Worm (Caenorhabditis elegans) whole organism, midembryonic: ENCODE data around the gene col-113.

Source experiments
- flt-1 ChIP-seq: fragments of 200-800 bp; sonication (Bioruptor generic); IDR thresholded peaks from 2 replicates; pipeline ENCODE4 v1.3.6; 2022; ENCODE audit warnings: missing genetic modification characterization, missing compliant biosample characterization
- klf-2 ChIP-seq: fragments of 200-800 bp; sonication (Bioruptor generic); conservative IDR thresholded peaks from 2 replicates; pipeline ENCODE4 v1.3.6; 2022; ENCODE audit warnings: missing genetic modification reagents, missing genetic modification characterization, missing compliant biosample characterization
- med-1 ChIP-seq: sonication (generic microtip); optimal IDR thresholded peaks from 2 replicates; lab custom pipeline; 2017; ENCODE audit warnings: missing genetic modification characterization, mild to moderate bottlenecking, missing compliant biosample characterization, antibody characterized with exemption, missing genetic modification reagents; ENCODE audit not compliant: insufficient read depth
- ref-1 ChIP-seq: fragments of 200-800 bp; sonication (Bioruptor generic); conservative IDR thresholded peaks from 2 replicates; pipeline ENCODE4 v1.3.6; 2022; ENCODE audit warnings: missing genetic modification reagents, missing genetic modification characterization, missing compliant biosample characterization

DNA sequence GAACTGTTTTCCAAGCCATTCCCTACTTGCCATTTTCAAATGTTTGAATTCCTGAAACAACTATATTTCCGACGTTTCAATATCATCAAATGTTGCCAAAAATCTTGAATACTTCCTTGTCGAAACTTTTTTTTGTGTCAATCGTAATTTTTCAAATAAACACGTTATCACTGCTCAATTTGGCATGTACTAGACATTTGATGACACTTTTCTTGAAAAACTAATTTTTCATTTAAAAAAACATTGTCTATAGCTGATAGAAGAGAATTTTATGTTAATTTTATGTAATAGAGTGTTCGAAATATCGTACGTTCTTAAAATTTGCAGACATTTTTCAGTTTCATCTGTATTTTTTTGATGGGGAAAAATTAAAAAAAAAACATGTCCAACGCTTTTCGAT is 30.5 kb upstream of the col-113 start:
- TF ChIP-seq ref-1 (GFP tag; lab: Robert Waterston, UW) (no peak), klf-2 (no peak), flt-1 (GFP tag; lab: Robert Waterston, UW) (no peak), med-1 (no peak)
